Fruit fly (Drosophila melanogaster) whole organism, embryonic: ENCODE measurements around the gene Glut4EF.

Source experiments
- Ada2b ChIP-seq: fragments of 200-800 bp; sonication (Bioruptor generic); IDR thresholded peaks from 2 replicates; pipeline ENCODE4 v1.3.6; 2022; ENCODE audit warnings: missing biosample characterization, missing genetic modification characterization
- Atf3 ChIP-seq: fragments of 200-800 bp; sonication (Bioruptor generic); optimal IDR thresholded peaks from 3 replicates; lab custom pipeline; 2016; ENCODE audit warnings: missing biosample characterization, missing genetic modification characterization
- BtbVII ChIP-seq: fragments of 200-800 bp; sonication (Bioruptor generic); optimal IDR thresholded peaks from 3 replicates; lab custom pipeline; 2017; ENCODE audit warnings: missing biosample characterization, mild to moderate bottlenecking, missing genetic modification characterization
- Bteb2 ChIP-seq: fragments of 200-800 bp; sonication (Bioruptor generic); optimal IDR thresholded peaks from 2 replicates; lab custom pipeline; 2016; ENCODE audit warnings: missing biosample characterization, missing genetic modification characterization
- CG10267 ChIP-seq: fragments of 200-800 bp; sonication (Bioruptor generic); optimal IDR thresholded peaks from 2 replicates; lab custom pipeline; 2018; ENCODE audit warnings: missing biosample characterization, mild to moderate bottlenecking, missing genetic modification characterization, moderate library complexity
- CG10543 ChIP-seq: fragments of 200-800 bp; sonication (Bioruptor generic); optimal IDR thresholded peaks from 3 replicates; lab custom pipeline; 2017; ENCODE audit warnings: missing biosample characterization, mild to moderate bottlenecking, missing genetic modification characterization, moderate library complexity
- CG12104 ChIP-seq: fragments of 200-800 bp; sonication (Bioruptor generic); optimal IDR thresholded peaks from 3 replicates; lab custom pipeline; 2016; ENCODE audit warnings: missing biosample characterization, missing genetic modification characterization
- CG13424 ChIP-seq: fragments of 200-800 bp; sonication (Bioruptor generic); optimal IDR thresholded peaks from 2 replicates; lab custom pipeline; 2019; ENCODE audit warnings: missing biosample characterization, mild to moderate bottlenecking, missing genetic modification characterization, moderate library complexity
- CG14667 ChIP-seq: fragments of 200-800 bp; sonication (Bioruptor generic); IDR thresholded peaks from 2 replicates; pipeline ENCODE4 v1.3.6; 2022; ENCODE audit warnings: missing biosample characterization, missing genetic modification characterization
- CG14860 ChIP-seq: fragments of 200-800 bp; sonication (Bioruptor generic); IDR thresholded peaks from 3 replicates; pipeline ENCODE4 v1.3.6; 2022; ENCODE audit warnings: missing biosample characterization, missing genetic modification characterization; ENCODE audit not compliant: partially characterized antibody
- CG17328 ChIP-seq: fragments of 200-800 bp; sonication (Bioruptor generic); IDR thresholded peaks from 2 replicates; pipeline ENCODE4 v1.3.6; 2022; ENCODE audit warnings: missing biosample characterization, missing genetic modification characterization
- CG17385 ChIP-seq: fragments of 200-800 bp; sonication (Bioruptor generic); optimal IDR thresholded peaks from 3 replicates; lab custom pipeline; 2018; ENCODE audit warnings: missing biosample characterization, mild to moderate bottlenecking, missing genetic modification characterization
- CG17829 ChIP-seq: fragments of 200-800 bp; optimal IDR thresholded peaks from 2 replicates; lab custom pipeline; 2019; ENCODE audit warnings: missing biosample characterization, mild to moderate bottlenecking, missing genetic modification characterization, moderate library complexity
- CG18011 ChIP-seq: fragments of 200-800 bp; sonication (Bioruptor generic); optimal IDR thresholded peaks from 2 replicates; lab custom pipeline; 2017; ENCODE audit warnings: missing biosample characterization, missing genetic modification characterization, mild to moderate bottlenecking, moderate library complexity, missing genotype
- CG18262 ChIP-seq: fragments of 200-800 bp; optimal IDR thresholded peaks from 3 replicates; lab custom pipeline; 2019; ENCODE audit warnings: missing biosample characterization, mild to moderate bottlenecking, missing genetic modification characterization, moderate library complexity
- CG2199 ChIP-seq: fragments of 200-800 bp; sonication (Bioruptor generic); IDR thresholded peaks from 3 replicates; pipeline ENCODE4 v1.3.6; 2022; ENCODE audit warnings: missing biosample characterization, missing genetic modification characterization
- CG2202 ChIP-seq: fragments of 200-800 bp; sonication (Bioruptor generic); optimal IDR thresholded peaks from 2 replicates; lab custom pipeline; 2018; ENCODE audit warnings: missing biosample characterization, mild to moderate bottlenecking, missing genetic modification characterization
- CG3163 ChIP-seq: fragments of 200-800 bp; sonication (Bioruptor generic); optimal IDR thresholded peaks from 3 replicates; lab custom pipeline; 2016; ENCODE audit warnings: missing biosample characterization, missing genetic modification characterization
- CG34224 ChIP-seq: fragments of 200-800 bp; sonication (Bioruptor generic); IDR thresholded peaks from 3 replicates; pipeline ENCODE4 v1.3.6; 2022; ENCODE audit warnings: missing biosample characterization, missing genetic modification characterization; ENCODE audit not compliant: partially characterized antibody
- CG4404 ChIP-seq: fragments of 200-800 bp; sonication (Bioruptor generic); IDR thresholded peaks from 2 replicates; pipeline ENCODE4 v1.3.6; 2022; ENCODE audit warnings: missing biosample characterization, missing genetic modification characterization
- CG5953 ChIP-seq: fragments of 200-800 bp; sonication (Bioruptor generic); IDR thresholded peaks from 2 replicates; pipeline ENCODE4 v1.3.6; 2022; ENCODE audit warnings: missing biosample characterization, missing genetic modification characterization
- CG7372 ChIP-seq: fragments of 200-800 bp; sonication (Bioruptor generic); IDR thresholded peaks from 2 replicates; pipeline ENCODE4 v1.3.6; 2022; ENCODE audit warnings: missing biosample characterization, missing genetic modification characterization
- CG8281 ChIP-seq: fragments of 200-800 bp; sonication (Bioruptor generic); optimal IDR thresholded peaks from 2 replicates; lab custom pipeline; 2018; ENCODE audit warnings: missing biosample characterization, mild to moderate bottlenecking, missing genetic modification characterization, moderate library complexity
- CG9932 ChIP-seq: fragments of 200-800 bp; sonication (Bioruptor generic); IDR thresholded peaks from 2 replicates; pipeline ENCODE4 v1.3.6; 2022; ENCODE audit warnings: missing biosample characterization, missing genetic modification characterization
- Chrac-16 ChIP-seq: fragments of 200-800 bp; sonication (Bioruptor generic); optimal IDR thresholded peaks from 3 replicates; lab custom pipeline; 2016; ENCODE audit warnings: missing biosample characterization, missing genetic modification characterization
- D19B ChIP-seq: fragments of 200-800 bp; sonication (Bioruptor generic); optimal IDR thresholded peaks from 2 replicates; lab custom pipeline; 2017; ENCODE audit warnings: missing biosample characterization, mild to moderate bottlenecking, missing genetic modification characterization
- Dbx ChIP-seq: fragments of 200-800 bp; sonication (Bioruptor generic); IDR thresholded peaks from 3 replicates; pipeline ENCODE4 v1.3.6; 2022; ENCODE audit warnings: missing biosample characterization, missing genetic modification characterization
- Dip2 ChIP-seq: fragments of 200-800 bp; sonication (Bioruptor generic); IDR thresholded peaks from 2 replicates; pipeline ENCODE4 v1.3.6; 2022; ENCODE audit warnings: missing biosample characterization, missing genetic modification characterization
- Dp ChIP-seq: fragments of 200-800 bp; sonication (Bioruptor generic); optimal IDR thresholded peaks from 2 replicates; lab custom pipeline; 2018; ENCODE audit warnings: missing biosample characterization, mild to moderate bottlenecking, missing genetic modification characterization, moderate library complexity
- Lpt ChIP-seq: fragments of >200 bp; optimal IDR thresholded peaks from 2 replicates; lab custom pipeline; 2018; ENCODE audit warnings: missing biosample characterization, missing genetic modification characterization
- MBD-R2 ChIP-seq: fragments of 200-800 bp; sonication (Bioruptor generic); IDR thresholded peaks from 2 replicates; pipeline ENCODE4 v1.3.6; 2022; ENCODE audit warnings: missing biosample characterization, missing genetic modification characterization
- Mrtf ChIP-seq: fragments of 200-800 bp; sonication (Bioruptor generic); IDR thresholded peaks from 3 replicates; pipeline ENCODE4 v1.3.6; 2022; ENCODE audit warnings: missing biosample characterization, missing genetic modification characterization
- Stat92E ChIP-seq, 3 experiments: fragments of >200 bp in 2 of 3; fragments of 200-800 bp in 1 of 3; sonication (Bioruptor generic) in 1 of 3; optimal IDR thresholded peaks; 2 replicates each; lab custom pipeline; 2017 to 2019; ENCODE audit warnings: missing biosample characterization in 3 of 3, missing genetic modification characterization in 3 of 3, mild to moderate bottlenecking in 1 of 3, moderate library complexity in 1 of 3
- Taf1 ChIP-seq: fragments of 200-800 bp; sonication (Bioruptor generic); IDR thresholded peaks from 2 replicates; pipeline ENCODE4 v1.3.6; 2022; ENCODE audit warnings: missing biosample characterization, missing genetic modification characterization
- Tbp ChIP-seq: fragments of >200 bp; optimal IDR thresholded peaks from 2 replicates; lab custom pipeline; 2018; ENCODE audit warnings: missing biosample characterization, missing genetic modification characterization
- YL-1 ChIP-seq: fragments of 200-800 bp; sonication (Bioruptor generic); optimal IDR thresholded peaks from 3 replicates; lab custom pipeline; 2017; ENCODE audit warnings: missing biosample characterization, mild to moderate bottlenecking, missing genetic modification characterization
- bbx ChIP-seq: fragments of 200-800 bp; sonication (Bioruptor generic); IDR thresholded peaks from 2 replicates; pipeline ENCODE4 v1.3.6; 2022; ENCODE audit warnings: missing biosample characterization, missing genetic modification characterization; ENCODE audit not compliant: partially characterized antibody
- cg ChIP-seq: fragments of 200-800 bp; sonication (Bioruptor generic); optimal IDR thresholded peaks from 3 replicates; lab custom pipeline; 2019; ENCODE audit warnings: missing biosample characterization, mild to moderate bottlenecking, missing genetic modification characterization, moderate library complexity
- dimm ChIP-seq: fragments of 200-800 bp; sonication (Bioruptor generic); IDR thresholded peaks from 2 replicates; pipeline ENCODE4 v1.3.6; 2022; ENCODE audit warnings: missing biosample characterization, missing genetic modification characterization
- eve ChIP-seq, 2 experiments: fragments of >200 bp; optimal IDR thresholded peaks; 2 replicates each; lab custom pipeline; 2017; ENCODE audit warnings: missing biosample characterization in 2 of 2, missing genetic modification characterization in 2 of 2
- fru ChIP-seq: fragments of >200 bp; optimal IDR thresholded peaks from 2 replicates; lab custom pipeline; 2017
- gro ChIP-seq: fragments of 200-800 bp; sonication (Bioruptor generic); optimal IDR thresholded peaks from 2 replicates; lab custom pipeline; 2016; ENCODE audit warnings: missing biosample characterization, missing genetic modification characterization
- jumu ChIP-seq: fragments of 200-800 bp; sonication (Bioruptor generic); optimal IDR thresholded peaks from 3 replicates; lab custom pipeline; 2016; ENCODE audit warnings: missing biosample characterization, missing genetic modification characterization
- mam ChIP-seq: fragments of 200-800 bp; sonication (Bioruptor generic); optimal IDR thresholded peaks from 3 replicates; lab custom pipeline; 2016; ENCODE audit warnings: missing biosample characterization, missing genetic modification characterization
- pan ChIP-seq, 4 experiments: fragments of >200 bp in 3 of 4; fragments of 200-800 bp in 1 of 4; sonication (Bioruptor generic) in 1 of 4; optimal IDR thresholded peaks in 3 of 4; IDR thresholded peaks in 1 of 4; 2 replicates each; pipeline versions ENCODE4 v1.3.6 to Lab custom; 2017 to 2022; ENCODE audit warnings: missing biosample characterization in 2 of 4, missing genetic modification characterization in 2 of 4, mixed read lengths in 1 of 4
- phol ChIP-seq: fragments of 200-800 bp; sonication (Bioruptor generic); optimal IDR thresholded peaks from 3 replicates; lab custom pipeline; 2018; ENCODE audit warnings: missing biosample characterization, mild to moderate bottlenecking, missing genetic modification characterization, moderate library complexity
- rib ChIP-seq: fragments of 200-800 bp; sonication (Bioruptor generic); IDR thresholded peaks from 2 replicates; pipeline ENCODE4 v1.3.6; 2022; ENCODE audit warnings: missing biosample characterization, missing genetic modification characterization
- sr ChIP-seq: fragments of 200-800 bp; sonication (Bioruptor generic); IDR thresholded peaks from 3 replicates; pipeline ENCODE4 v1.3.6; 2022; ENCODE audit warnings: missing biosample characterization, missing genetic modification characterization
- tup ChIP-seq: fragments of 200-800 bp; sonication (Bioruptor generic); optimal IDR thresholded peaks from 2 replicates; lab custom pipeline; 2016; ENCODE audit warnings: missing biosample characterization, mild to moderate bottlenecking, missing genetic modification characterization, moderate library complexity
- twi ChIP-seq: fragments of 200-800 bp; optimal IDR thresholded peaks from 2 replicates; lab custom pipeline; 2019; ENCODE audit warnings: missing biosample characterization, mild to moderate bottlenecking, missing genetic modification characterization, moderate library complexity

Glut4EF gene

dm6 chr3R:9874118-9874808 lies at the start of gene Glut4EF, which contains the start of gene CG46467 (continued):
- TF ChIP-seq CG17385 (GFP tag; lab: Kevin White, UChicago) (peak; percentile 62), CG18011 (no peak), sr (no peak), CG5953 (GFP tag; lab: Robert Waterston, UW) (no peak), Chrac-16 (GFP tag; lab: Kevin White, UChicago) (no peak), CG10267 (tag; lab: Kevin White, UChicago) (no peak), BtbVII (no peak), CG2202 (no peak), cg (GFP tag; lab: Kevin White, UChicago) (peak; percentile 98), CG13424 (tag; lab: Kevin White, UChicago) (no peak), CG34224 (GFP tag; lab: Robert Waterston, UW) (peak; percentile 19; the same call in 1 of the 3 replicates), CG17829 (tag; lab: Kevin White, UChicago) (peak; percentile 19), bbx (peak; percentile 54; the same call in 1 of the 2 replicates), rib (GFP tag; lab: Robert Waterston, UW) (peak; percentile 57; the same call in 1 of the 2 replicates), Dbx (GFP tag; lab: Robert Waterston, UW) (peak; percentile 43; the same call in 1 of the 3 replicates), MBD-R2 (0 out of 2 replicates have a peak, but pooled peaks have one; percentile 23), twi (tag; lab: Kevin White, UChicago) (peak; percentile 50), Lpt (no peak), Tbp (GFP tag; lab: Kevin White, UChicago) (no peak), YL-1 (GFP tag; lab: Kevin White, UChicago) (no peak), Dp (GFP tag; lab: Kevin White, UChicago) (no peak), Mrtf (GFP tag; lab: Robert Waterston, UW) (no peak), CG14667 (GFP tag; lab: Robert Waterston, UW) (no peak), tup (GFP tag; lab: Kevin White, UChicago) (no peak), pan (optimal IDR thresholded peaks at IDR 0.05; lab: Kevin White, UChicago) (no peak), pan (GFP tag; optimal IDR thresholded peaks at IDR 0.05 in 1 of 2, IDR thresholded peaks at IDR 0.05 in 1 of 2) (no peak), Taf1 (GFP tag; lab: Robert Waterston, UW) (no peak), phol (tag; lab: Kevin White, UChicago) (no peak), CG2199 (peak; percentile 60; the same call in 1 of the 3 replicates), CG14860 (peak; percentile 16; the same call in 1 of the 3 replicates), D19B (GFP tag; lab: Kevin White, UChicago) (no peak), Ada2b (no peak), CG8281 (tag; lab: Kevin White, UChicago) (no peak), CG9932 (GFP tag; lab: Robert Waterston, UW) (no peak), CG4404 (GFP tag; lab: Robert Waterston, UW) (no peak), fru (lab: Kevin White, UChicago) (no peak), Bteb2 (no peak), CG10543 (GFP tag; lab: Kevin White, UChicago) (peak; percentile 55), gro (GFP tag; lab: Kevin White, UChicago) (no peak), CG7372 (GFP tag; lab: Robert Waterston, UW) (no peak), Stat92E (GFP tag; optimal IDR thresholded peaks at IDR 0.05; lab: Kevin White, UChicago) (no peak), CG17328 (GFP tag; lab: Robert Waterston, UW) (no peak), CG12104 (GFP tag; lab: Kevin White, UChicago) (no peak), Atf3 (GFP tag; lab: Kevin White, UChicago) (no peak), CG3163 (GFP tag; lab: Kevin White, UChicago) (no peak), jumu (GFP tag; lab: Kevin White, UChicago) (no peak), Dip2 (GFP tag; lab: Robert Waterston, UW) (no peak), mam (GFP tag; lab: Kevin White, UChicago) (no peak), dimm (GFP tag; lab: Robert Waterston, UW) (no peak), CG18262 (tag; lab: Kevin White, UChicago) (no peak), eve (GFP tag; optimal IDR thresholded peaks at IDR 0.05; lab: Kevin White, UChicago) (peak in 1 of 2 experiments; percentile 73)
